Worm (Caenorhabditis elegans) whole organism, L3 larva: Measurements from ENCODE around the gene R10E9.3.

Experiments
- aly-2 ChIP-seq: fragments of 150-350 bp; optimal IDR thresholded peaks from 2 replicates; lab custom pipeline; 2014; ENCODE audit warnings: missing biosample characterization, missing genetic modification characterization
- daf-12 ChIP-seq: fragments of 150-350 bp; optimal IDR thresholded peaks from 2 replicates; lab custom pipeline; 2014; ENCODE audit warnings: missing biosample characterization, missing genetic modification reagents, missing genetic modification characterization
- snpc-4 ChIP-seq: fragments of 150-350 bp; optimal IDR thresholded peaks from 2 replicates; lab custom pipeline; 2014; ENCODE audit warnings: missing biosample characterization, missing genetic modification characterization

DNA sequence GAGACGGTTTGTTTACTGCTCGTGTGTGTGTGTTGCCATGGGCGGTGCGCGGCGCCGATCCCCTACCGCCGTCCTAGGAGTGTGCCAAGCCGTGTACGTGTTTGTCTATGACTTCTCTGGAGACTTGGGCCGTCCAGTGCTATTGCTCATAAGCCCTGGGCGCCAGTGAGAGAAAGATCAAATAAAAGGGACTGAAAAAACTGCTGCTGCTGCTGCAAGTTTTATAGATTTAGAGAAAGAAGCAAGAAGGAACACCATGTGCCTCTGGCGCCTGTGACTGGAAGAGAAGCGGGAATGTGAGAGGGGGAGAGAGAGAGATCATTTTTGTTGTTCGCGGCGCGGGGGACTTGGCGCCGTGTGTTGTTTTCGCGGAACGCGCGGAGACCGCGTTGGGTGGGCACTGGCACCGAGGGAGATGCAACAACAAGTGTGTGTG lies 24.0 kb downstream of the R10E9.3 start:
- TF ChIP-seq snpc-4 (tag; lab: Kevin White, UChicago) (peak; percentile 14), aly-2 (no peak), daf-12 (tag; lab: Kevin White, UChicago) (no peak)
